Fruit fly (Drosophila melanogaster): ENCODE measurements around the gene abd-A.
A peak's percentile ranks its signal among the peaks of the same experiment; 100 is the strongest.

Gene abd-A

DNA sequence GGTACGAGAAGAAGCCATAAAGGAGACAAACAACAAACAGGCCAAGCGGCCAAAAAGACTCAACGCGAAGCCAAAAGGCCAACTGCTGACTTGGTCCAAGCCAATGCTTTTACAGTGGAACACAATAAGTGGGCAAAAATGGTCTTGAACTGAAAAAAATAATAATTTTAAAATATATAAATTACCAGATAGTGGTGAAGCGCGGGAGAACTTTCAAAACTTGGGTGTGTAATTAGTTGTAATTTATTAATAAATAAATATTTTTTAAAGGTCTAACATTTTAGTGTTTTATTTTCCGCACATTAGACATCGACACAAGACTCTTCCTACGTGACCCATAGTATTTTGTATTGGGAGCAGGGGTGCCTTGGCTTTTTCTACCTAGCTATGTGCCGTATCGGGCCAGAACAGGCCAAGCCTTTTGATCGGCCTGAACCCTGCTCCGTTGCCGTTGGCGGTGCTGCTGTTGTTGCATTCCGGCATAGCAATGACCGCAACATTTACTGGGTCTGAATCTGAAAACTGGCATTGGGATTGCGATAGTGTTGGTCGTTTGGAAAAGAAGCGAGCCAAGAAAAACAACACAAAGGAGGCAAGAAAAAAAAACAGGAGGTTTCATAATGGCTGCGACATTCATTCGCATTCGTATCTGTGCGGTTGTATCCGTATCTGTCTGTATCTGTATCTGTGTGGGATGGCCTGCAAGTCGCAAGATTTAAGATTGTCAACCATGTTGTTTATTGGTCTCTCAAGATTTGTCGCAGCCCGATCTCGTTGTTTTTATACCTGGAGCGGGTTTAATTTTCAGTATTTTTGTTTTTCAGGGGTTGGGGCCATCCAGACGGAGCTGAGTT is 58.0 kb downstream of the abd-A start:
- TF ChIP-seq sage (GFP tag; optimal IDR thresholded peaks at IDR 0.05) = no peak
- no peak for TF ChIP-seq Abd-B (GFP tag; optimal IDR thresholded peaks at IDR 0.05)
- peak; percentile 17 for TF ChIP-seq psq (GFP tag; optimal IDR thresholded peaks at IDR 0.05)
- peak in 1 of 2 experiments; percentile 16 for TF ChIP-seq foxo (GFP tag; optimal IDR thresholded peaks at IDR 0.05)
- peak; percentile 12 for TF ChIP-seq HLH106 (tag; optimal IDR thresholded peaks at IDR 0.05)
- no peak for TF ChIP-seq rgr (GFP tag; optimal IDR thresholded peaks at IDR 0.05)

DNA sequence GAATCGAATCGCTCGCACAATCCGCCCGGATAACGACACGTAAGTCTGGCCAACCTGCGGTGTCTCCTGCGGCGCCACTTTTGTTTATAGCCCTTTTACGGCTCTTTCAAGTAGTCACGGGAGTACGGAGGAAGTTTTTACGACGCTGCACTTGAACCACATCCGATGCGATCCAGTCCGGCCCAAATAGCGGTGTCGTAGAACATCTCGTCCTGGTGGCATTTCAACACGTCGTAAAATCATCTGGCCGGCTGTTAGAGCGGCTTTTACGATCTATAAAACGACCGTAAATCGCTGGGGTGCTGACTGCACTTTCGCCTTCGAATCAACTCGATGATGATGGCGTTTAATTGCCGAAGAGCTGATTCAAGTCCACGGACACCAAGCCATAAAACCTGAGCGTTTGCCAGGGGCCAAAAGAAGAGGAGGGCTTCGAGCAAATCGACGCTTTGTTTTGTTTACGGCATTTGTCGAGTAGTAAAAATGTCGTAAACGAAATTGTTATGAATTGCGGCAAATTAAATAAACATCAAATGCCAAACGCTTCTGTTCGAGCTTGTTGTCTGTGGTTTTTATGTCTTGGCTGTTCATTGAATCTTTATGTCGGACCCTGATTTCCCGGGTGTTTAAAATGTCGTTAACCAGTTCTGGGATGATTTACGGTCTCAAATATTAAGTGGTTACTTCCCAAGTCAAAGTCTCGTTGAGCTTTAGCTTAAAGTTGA is 59.0 kb downstream of the abd-A start:
- TF ChIP-seq dsf (GFP tag; optimal IDR thresholded peaks at IDR 0.05; ENCODE audit: borderline replicate concordance) (no peak), OdsH (GFP tag; optimal IDR thresholded peaks at IDR 0.05) (no peak), HLH106 (tag; optimal IDR thresholded peaks at IDR 0.05) (no peak)

- no peak for TF ChIP-seq woc (GFP tag; optimal IDR thresholded peaks at IDR 0.05)
- TF ChIP-seq sage (GFP tag; optimal IDR thresholded peaks at IDR 0.05) = no peak
- no peak for TF ChIP-seq psq (GFP tag; optimal IDR thresholded peaks at IDR 0.05)
- TF ChIP-seq CG32264 (GFP tag; optimal IDR thresholded peaks at IDR 0.05) = no peak
- peak; percentile 26 for TF ChIP-seq fru (GFP tag; optimal IDR thresholded peaks at IDR 0.05)
- TF ChIP-seq Abd-B (GFP tag; optimal IDR thresholded peaks at IDR 0.05) = no peak
- no peak for TF ChIP-seq brk (GFP tag; optimal IDR thresholded peaks at IDR 0.05)
- TF ChIP-seq CG9705 (GFP tag; optimal IDR thresholded peaks at IDR 0.05) = no peak
- TF ChIP-seq dsf (GFP tag; optimal IDR thresholded peaks at IDR 0.05; ENCODE audit: borderline replicate concordance) = no peak
- peak; percentile 9 for TF ChIP-seq ey (GFP tag; optimal IDR thresholded peaks at IDR 0.05)
- no peak for TF ChIP-seq rgr (GFP tag; optimal IDR thresholded peaks at IDR 0.05)
- no peak for TF ChIP-seq Hnf4 (GFP tag; optimal IDR thresholded peaks at IDR 0.05)
- no peak for TF ChIP-seq Hr83 (GFP tag; optimal IDR thresholded peaks at IDR 0.05; ENCODE audit: poor library complexity, severe bottlenecking)
- no peak for TF ChIP-seq Vsx2 (GFP tag; optimal IDR thresholded peaks at IDR 0.05; ENCODE audit: partially characterized antibody)
- TF ChIP-seq lola (GFP tag; optimal IDR thresholded peaks at IDR 0.05) = no peak
- no peak for TF ChIP-seq OdsH (GFP tag; optimal IDR thresholded peaks at IDR 0.05)
- TF ChIP-seq usp (GFP tag; optimal IDR thresholded peaks at IDR 0.05) = no peak
- TF ChIP-seq Hr78 (GFP tag; optimal IDR thresholded peaks at IDR 0.05) = no peak
- no peak for TF ChIP-seq tai (GFP tag; optimal IDR thresholded peaks at IDR 0.05)
- TF ChIP-seq Myc (optimal IDR thresholded peaks at IDR 0.05) = no peak
- no peak for TF ChIP-seq N (GFP tag; optimal IDR thresholded peaks at IDR 0.05)
- TF ChIP-seq GATAd (GFP tag; optimal IDR thresholded peaks at IDR 0.05) = no peak
- TF ChIP-seq HLH106 (tag; optimal IDR thresholded peaks at IDR 0.05) = peak; percentile 23
- TF ChIP-seq h (GFP tag; optimal IDR thresholded peaks at IDR 0.05) = peak; percentile 43
- TF ChIP-seq jim (GFP tag; optimal IDR thresholded peaks at IDR 0.05) = no peak
- TF ChIP-seq Dif (GFP tag; optimal IDR thresholded peaks at IDR 0.05; ENCODE audit: partially characterized antibody) = no peak
- no peak for TF ChIP-seq dmrt93B (GFP tag; optimal IDR thresholded peaks at IDR 0.05)
- TF ChIP-seq Mio (GFP tag; optimal IDR thresholded peaks at IDR 0.05) = no peak
- TF ChIP-seq pan (optimal IDR thresholded peaks at IDR 0.05) = no peak
- TF ChIP-seq dl (GFP tag; optimal IDR thresholded peaks at IDR 0.05; ENCODE audit: insufficient read depth in 1 of 2, partially characterized antibody in 2 of 2) = no peak
- TF ChIP-seq Sp1 (GFP tag; optimal IDR thresholded peaks at IDR 0.05) = no peak
- peak; percentile 5 for TF ChIP-seq sv (GFP tag; optimal IDR thresholded peaks at IDR 0.05)
- no peak for TF ChIP-seq br (GFP tag; optimal IDR thresholded peaks at IDR 0.05)
- TF ChIP-seq Jra (GFP tag; optimal IDR thresholded peaks at IDR 0.05) = no peak
- peak in 1 of 2 experiments; percentile 30 for TF ChIP-seq foxo (GFP tag; optimal IDR thresholded peaks at IDR 0.05)
- TF ChIP-seq Rel (GFP tag; optimal IDR thresholded peaks at IDR 0.05) = no peak
- TF ChIP-seq Rel (tag; optimal IDR thresholded peaks at IDR 0.05) = peak; percentile 25
- TF ChIP-seq CrebA (GFP tag; optimal IDR thresholded peaks at IDR 0.05; ENCODE audit: borderline replicate concordance) = no peak
- TF ChIP-seq Dfd (GFP tag; optimal IDR thresholded peaks at IDR 0.05) = no peak
These were observed 60.4 kb downstream of the abd-A start for dm6 chr3R:16769404-16769803.
